Fruit fly (Drosophila melanogaster): Measurements from ENCODE around the gene btsz.

btsz gene

DNA sequence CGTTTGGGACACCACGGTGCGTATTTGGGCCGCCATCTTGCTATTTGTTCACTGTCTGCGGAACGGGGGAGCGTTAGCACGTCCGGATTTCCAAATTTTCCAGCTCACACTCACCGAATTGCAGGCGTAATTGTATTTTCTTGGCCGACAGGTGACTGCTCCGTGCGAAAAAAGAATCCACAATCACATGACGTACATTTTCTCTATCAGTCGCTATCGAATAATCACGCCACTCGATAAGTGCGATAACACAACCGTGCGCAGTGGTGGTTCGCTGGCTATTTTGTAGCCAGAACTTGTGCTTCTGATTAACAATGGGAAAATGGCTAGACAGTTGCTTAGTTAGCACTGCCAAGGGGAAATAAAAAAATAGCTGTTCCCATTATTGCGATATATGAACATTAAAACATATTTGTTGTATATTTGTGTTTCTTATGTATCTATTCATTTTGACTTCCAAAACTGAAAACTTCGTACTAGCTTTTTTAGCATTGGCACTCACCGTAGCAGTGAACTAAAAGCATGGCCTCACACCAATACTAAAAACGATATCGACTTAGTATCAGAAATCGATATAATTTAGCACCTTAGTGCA is 28.6 kb upstream of the btsz start, which contains the start of gene VhaPPA1-1 (continued):
- 0 out of 2 replicates have a peak, but pooled peaks have one; percentile 28 for TF ChIP-seq sens-2 (GFP tag; IDR thresholded peaks at IDR 0.05)
- TF ChIP-seq CG9797 (GFP tag; optimal IDR thresholded peaks at IDR 0.05): peak; percentile 55
- TF ChIP-seq CG8765 (GFP tag; IDR thresholded peaks at IDR 0.05): no peak
- no peak for TF ChIP-seq Sox102F (GFP tag; optimal IDR thresholded peaks at IDR 0.05)
- peak; percentile 62 for TF ChIP-seq CG13624 (GFP tag; optimal IDR thresholded peaks at IDR 0.05)
- no peak for TF ChIP-seq sr (GFP tag; IDR thresholded peaks at IDR 0.05)
- no peak for TF ChIP-seq CG9215 (GFP tag; IDR thresholded peaks at IDR 0.05)
- TF ChIP-seq caup (GFP tag; optimal IDR thresholded peaks at IDR 0.05; ENCODE audit: severe bottlenecking): no peak
- TF ChIP-seq Six4 (GFP tag; optimal IDR thresholded peaks at IDR 0.05): no peak
- no peak for TF ChIP-seq zen2 (GFP tag; IDR thresholded peaks at IDR 0.05; ENCODE audit: partially characterized antibody)
- TF ChIP-seq crol (GFP tag; IDR thresholded peaks at IDR 0.05): no peak
- TF ChIP-seq CG17912 (GFP tag; optimal IDR thresholded peaks at IDR 0.05): no peak
- TF ChIP-seq HHEX (GFP tag; optimal IDR thresholded peaks at IDR 0.05): no peak
- TF ChIP-seq CG10565 (GFP tag; optimal IDR thresholded peaks at IDR 0.05): no peak
- TF ChIP-seq cad (GFP tag; optimal IDR thresholded peaks at IDR 0.05): no peak
- TF ChIP-seq CG11247 (GFP tag; IDR thresholded peaks at IDR 0.05): no peak
- no peak for TF ChIP-seq CG18764 (GFP tag; optimal IDR thresholded peaks at IDR 0.05)
- TF ChIP-seq CG12942 (GFP tag; optimal IDR thresholded peaks at IDR 0.05): no peak
- TF ChIP-seq Nf-YB (GFP tag; optimal IDR thresholded peaks at IDR 0.05): no peak
- peak; percentile 80 for TF ChIP-seq stwl (tag; optimal IDR thresholded peaks at IDR 0.05)
- no peak for TF ChIP-seq CG8359 (GFP tag; optimal IDR thresholded peaks at IDR 0.05; ENCODE audit: borderline replicate concordance)
- no peak for TF ChIP-seq eve (GFP tag; optimal IDR thresholded peaks at IDR 0.05)
- TF ChIP-seq chm (GFP tag; IDR thresholded peaks at IDR 0.05): peak; percentile 57; the same call in 1 of the 2 replicates
- TF ChIP-seq CG12236 (GFP tag; optimal IDR thresholded peaks at IDR 0.05): no peak
- no peak for TF ChIP-seq dati (GFP tag; IDR thresholded peaks at IDR 0.05)
- no peak for TF ChIP-seq CG10959 (GFP tag; IDR thresholded peaks at IDR 0.05)
- no peak for TF ChIP-seq CG8290 (GFP tag; optimal IDR thresholded peaks at IDR 0.05)
- TF ChIP-seq CG8290 (tag; optimal IDR thresholded peaks at IDR 0.05): peak in 1 of 2 experiments; percentile 2
- no peak for TF ChIP-seq B-H2 (GFP tag; optimal IDR thresholded peaks at IDR 0.05)
- TF ChIP-seq Hr78 (GFP tag; optimal IDR thresholded peaks at IDR 0.05): no peak
- no peak for TF ChIP-seq dmrt99B (tag; optimal IDR thresholded peaks at IDR 0.05)
- TF ChIP-seq pzg (GFP tag; optimal IDR thresholded peaks at IDR 0.05): peak; percentile 84
- TF ChIP-seq so (GFP tag; IDR thresholded peaks at IDR 0.05): no peak
- TF ChIP-seq dysf (GFP tag; IDR thresholded peaks at IDR 0.05): no peak
- peak; percentile 72 for TF ChIP-seq BEAF-32 (GFP tag; optimal IDR thresholded peaks at IDR 0.05)
- peak; percentile 10 for TF ChIP-seq Ssrp (tag; optimal IDR thresholded peaks at IDR 0.05)
- TF ChIP-seq CG31365 (tag; optimal IDR thresholded peaks at IDR 0.05): no peak
- TF ChIP-seq wor (GFP tag; IDR thresholded peaks at IDR 0.05): no peak
- 0 out of 2 replicates have a peak, but pooled peaks have one; percentile 26 for TF ChIP-seq unc-4 (GFP tag; IDR thresholded peaks at IDR 0.05; ENCODE audit: partially characterized antibody)
- no peak for TF ChIP-seq Xrp1 (GFP tag; IDR thresholded peaks at IDR 0.05)
- peak; percentile 61 for TF ChIP-seq knrl (GFP tag; IDR thresholded peaks at IDR 0.05; ENCODE audit: partially characterized antibody)
- TF ChIP-seq Camta (GFP tag; optimal IDR thresholded peaks at IDR 0.05): no peak
- TF ChIP-seq CG17802 (tag; optimal IDR thresholded peaks at IDR 0.05): no peak
- TF ChIP-seq fd102C (GFP tag; optimal IDR thresholded peaks at IDR 0.05): no peak
- no peak for TF ChIP-seq slou (GFP tag; optimal IDR thresholded peaks at IDR 0.05)
- no peak for TF ChIP-seq CG4820 (GFP tag; optimal IDR thresholded peaks at IDR 0.05)
- TF ChIP-seq CG18476 (GFP tag; optimal IDR thresholded peaks at IDR 0.05): no peak
- no peak for TF ChIP-seq odd (GFP tag; optimal IDR thresholded peaks at IDR 0.05)
- no peak for TF ChIP-seq CG1024 (GFP tag; IDR thresholded peaks at IDR 0.05)
- TF ChIP-seq Bgb (GFP tag; IDR thresholded peaks at IDR 0.05; ENCODE audit: partially characterized antibody): no peak; the same call in 1 of the 2 replicates
